Fruit fly (Drosophila melanogaster) whole organism, embryonic: ENCODE measurements around the gene Snx27.

Experiments
- Asciz ChIP-seq: fragments of 200-800 bp; sonication (Bioruptor generic); optimal IDR thresholded peaks from 2 replicates; lab custom pipeline; 2017; ENCODE audit warnings: missing biosample characterization, mild to moderate bottlenecking, missing genetic modification characterization, missing genetic modification reagents
- CG10462 ChIP-seq: fragments of 200-800 bp; sonication (Bioruptor generic); optimal IDR thresholded peaks from 2 replicates; lab custom pipeline; 2016; ENCODE audit warnings: missing biosample characterization, missing genetic modification characterization
- CG11560 ChIP-seq: fragments of 200-800 bp; sonication (Bioruptor generic); IDR thresholded peaks from 3 replicates; pipeline ENCODE4 v1.3.6; 2022; ENCODE audit warnings: missing biosample characterization, missing genetic modification characterization
- CG12942 ChIP-seq: fragments of 200-800 bp; sonication (Bioruptor generic); optimal IDR thresholded peaks from 3 replicates; lab custom pipeline; 2016; ENCODE audit warnings: missing biosample characterization, missing genetic modification characterization
- CG13123 ChIP-seq: fragments of 200-800 bp; sonication (Bioruptor generic); optimal IDR thresholded peaks from 2 replicates; lab custom pipeline; 2016; ENCODE audit warnings: missing biosample characterization, missing genetic modification characterization
- CG13287 ChIP-seq: fragments of 200-800 bp; sonication (Bioruptor generic); IDR thresholded peaks from 2 replicates; pipeline ENCODE4 v1.3.6; 2022; ENCODE audit warnings: missing biosample characterization, missing genetic modification characterization; ENCODE audit not compliant: partially characterized antibody
- CG13424 ChIP-seq: fragments of 200-800 bp; sonication (Bioruptor generic); optimal IDR thresholded peaks from 2 replicates; lab custom pipeline; 2019; ENCODE audit warnings: missing biosample characterization, mild to moderate bottlenecking, missing genetic modification characterization, moderate library complexity
- CG14667 ChIP-seq: fragments of 200-800 bp; sonication (Bioruptor generic); IDR thresholded peaks from 2 replicates; pipeline ENCODE4 v1.3.6; 2022; ENCODE audit warnings: missing biosample characterization, missing genetic modification characterization
- CG14965 ChIP-seq: fragments of 200-800 bp; sonication (Bioruptor generic); optimal IDR thresholded peaks from 2 replicates; lab custom pipeline; 2016; ENCODE audit warnings: missing biosample characterization, missing genetic modification characterization, borderline replicate concordance
- CG15479 ChIP-seq: fragments of 200-800 bp; sonication (Bioruptor generic); optimal IDR thresholded peaks from 3 replicates; lab custom pipeline; 2019; ENCODE audit warnings: missing biosample characterization, mild to moderate bottlenecking, missing genetic modification characterization, moderate library complexity
- CG1602 ChIP-seq: fragments of 200-800 bp; sonication (Bioruptor generic); optimal IDR thresholded peaks from 3 replicates; lab custom pipeline; 2016; ENCODE audit warnings: missing biosample characterization, missing genetic modification characterization
- CG18764 ChIP-seq: fragments of 200-800 bp; sonication (Bioruptor generic); optimal IDR thresholded peaks from 3 replicates; lab custom pipeline; 2016; ENCODE audit warnings: missing biosample characterization, missing genetic modification characterization
- CG2889 ChIP-seq: fragments of 200-800 bp; sonication (Bioruptor generic); IDR thresholded peaks from 3 replicates; pipeline ENCODE4 v1.3.6; 2022; ENCODE audit warnings: missing biosample characterization, missing genetic modification characterization
- CG42726 ChIP-seq: fragments of 200-800 bp; sonication (Bioruptor generic); IDR thresholded peaks from 2 replicates; pipeline ENCODE4 v1.3.6; 2022; ENCODE audit warnings: missing biosample characterization, missing genetic modification characterization; ENCODE audit not compliant: partially characterized antibody
- CG4360 ChIP-seq: fragments of 200-800 bp; sonication (Bioruptor generic); IDR thresholded peaks from 2 replicates; pipeline ENCODE4 v1.3.6; 2022; ENCODE audit warnings: missing biosample characterization, missing genetic modification characterization
- CG5245 ChIP-seq: fragments of 200-800 bp; sonication (Bioruptor generic); optimal IDR thresholded peaks from 3 replicates; lab custom pipeline; 2016; ENCODE audit warnings: missing biosample characterization, missing genetic modification characterization
- CG7357 ChIP-seq: fragments of 200-800 bp; sonication (Bioruptor generic); IDR thresholded peaks from 3 replicates; pipeline ENCODE4 v1.3.6; 2022; ENCODE audit warnings: missing biosample characterization, missing genetic modification characterization
- CG7556 ChIP-seq: fragments of 200-800 bp; sonication (Bioruptor generic); optimal IDR thresholded peaks from 2 replicates; lab custom pipeline; 2017; ENCODE audit warnings: missing biosample characterization, mild to moderate bottlenecking, missing genetic modification characterization
- CG9609 ChIP-seq: fragments of 200-800 bp; sonication (Bioruptor generic); optimal IDR thresholded peaks from 3 replicates; lab custom pipeline; 2016; ENCODE audit warnings: missing biosample characterization, missing genetic modification characterization
- CG9817 ChIP-seq: fragments of 200-800 bp; sonication (Bioruptor generic); optimal IDR thresholded peaks from 2 replicates; lab custom pipeline; 2018; ENCODE audit warnings: missing biosample characterization, mild to moderate bottlenecking, missing genetic modification characterization, moderate library complexity
- Camta ChIP-seq: fragments of 200-800 bp; sonication (Bioruptor generic); optimal IDR thresholded peaks from 2 replicates; lab custom pipeline; 2016; ENCODE audit warnings: missing biosample characterization, missing genetic modification characterization
- Ets65A ChIP-seq: fragments of 200-800 bp; sonication (Bioruptor generic); peaks from one replicate; lab custom pipeline; 2016; ENCODE audit warnings: missing biosample characterization, missing genetic modification characterization
- H15 ChIP-seq: fragments of 200-800 bp; sonication (Bioruptor generic); IDR thresholded peaks from 3 replicates; pipeline ENCODE4 v1.3.6; 2022; ENCODE audit warnings: missing biosample characterization, missing genetic modification characterization
- H2.0 ChIP-seq: fragments of 200-800 bp; sonication (Bioruptor generic); IDR thresholded peaks from 2 replicates; pipeline ENCODE4 v1.3.6; 2022; ENCODE audit warnings: missing biosample characterization, missing genetic modification characterization
- Max ChIP-seq: fragments of 200-800 bp; sonication (Bioruptor generic); optimal IDR thresholded peaks from 2 replicates; lab custom pipeline; 2016; ENCODE audit warnings: missing biosample characterization, mild to moderate bottlenecking, missing genetic modification characterization
- NK7.1 ChIP-seq: fragments of 200-800 bp; sonication (Bioruptor generic); optimal IDR thresholded peaks from 3 replicates; lab custom pipeline; 2016; ENCODE audit warnings: missing biosample characterization, missing genetic modification characterization
- Rfx ChIP-seq: fragments of 200-800 bp; sonication (Bioruptor generic); IDR thresholded peaks from 2 replicates; pipeline ENCODE4 v1.3.6; 2022; ENCODE audit warnings: missing biosample characterization, missing genetic modification characterization
- ap ChIP-seq: fragments of 200-800 bp; sonication (Bioruptor generic); IDR thresholded peaks from 2 replicates; pipeline ENCODE4 v1.3.6; 2022; ENCODE audit warnings: missing biosample characterization, missing genetic modification characterization
- bsh ChIP-seq, 2 experiments: fragments of 200-800 bp; sonication (Bioruptor generic); optimal IDR thresholded peaks; 2 replicates each; lab custom pipeline; 2017 to 2018; ENCODE audit warnings: mild to moderate bottlenecking in 2 of 2, missing biosample characterization in 2 of 2, missing genetic modification characterization in 2 of 2, moderate library complexity in 1 of 2
- chinmo ChIP-seq: fragments of 200-800 bp; sonication (Bioruptor generic); IDR thresholded peaks from 4 replicates; pipeline ENCODE4 v1.3.6; 2022; ENCODE audit warnings: missing biosample characterization, missing genetic modification characterization; ENCODE audit not compliant: partially characterized antibody
- crp ChIP-seq, 2 experiments: fragments of 200-800 bp; sonication (Bioruptor generic); optimal IDR thresholded peaks; 2 replicates in 1 of 2; 3 replicates in 1 of 2; lab custom pipeline; 2017; ENCODE audit warnings: missing biosample characterization in 2 of 2, missing genetic modification characterization in 2 of 2, mild to moderate bottlenecking in 1 of 2, moderate library complexity in 1 of 2
- danr ChIP-seq: fragments of 200-800 bp; sonication (Bioruptor generic); IDR thresholded peaks from 2 replicates; pipeline ENCODE4 v1.3.6; 2022; ENCODE audit warnings: missing biosample characterization, missing genetic modification characterization
- disco-r ChIP-seq: fragments of 200-800 bp; sonication (Bioruptor generic); optimal IDR thresholded peaks from 2 replicates; lab custom pipeline; 2016; ENCODE audit warnings: missing biosample characterization, missing genetic modification characterization
- dmrt11E ChIP-seq: fragments of 200-800 bp; sonication (Bioruptor generic); optimal IDR thresholded peaks from 3 replicates; lab custom pipeline; 2018; ENCODE audit warnings: missing biosample characterization, mild to moderate bottlenecking, missing genetic modification characterization, moderate library complexity
- dpn ChIP-seq, 2 experiments: fragments of 200-800 bp; sonication (Bioruptor generic); optimal IDR thresholded peaks; 3 replicates each; lab custom pipeline; 2016; ENCODE audit warnings: missing biosample characterization in 2 of 2, missing genetic modification characterization in 2 of 2
- ewg ChIP-seq: fragments of 200-800 bp; sonication (Bioruptor generic); optimal IDR thresholded peaks from 3 replicates; lab custom pipeline; 2017; ENCODE audit warnings: mild to moderate bottlenecking, missing biosample characterization, missing genetic modification reagents, missing genetic modification characterization
- gt ChIP-seq: fragments of 200-800 bp; sonication (Bioruptor generic); IDR thresholded peaks from 2 replicates; pipeline ENCODE4 v1.3.6; 2022; ENCODE audit warnings: missing biosample characterization, missing genetic modification characterization
- nmo ChIP-seq: fragments of 200-800 bp; sonication (Bioruptor generic); optimal IDR thresholded peaks from 2 replicates; lab custom pipeline; 2018; ENCODE audit warnings: missing biosample characterization, mild to moderate bottlenecking, missing genetic modification characterization, moderate library complexity
- otp ChIP-seq: fragments of 200-800 bp; sonication (Bioruptor generic); IDR thresholded peaks from 3 replicates; pipeline ENCODE4, ENCODE4 v1.3.6; 2022; ENCODE audit warnings: missing biosample characterization, missing genetic modification characterization
- p53 ChIP-seq: fragments of 200-800 bp; sonication (Bioruptor generic); optimal IDR thresholded peaks from 2 replicates; lab custom pipeline; 2016; ENCODE audit warnings: missing biosample characterization, missing genetic modification characterization
- pb ChIP-seq: fragments of 200-800 bp; sonication (Bioruptor generic); optimal IDR thresholded peaks from 3 replicates; lab custom pipeline; 2016; ENCODE audit warnings: missing biosample characterization, missing genetic modification characterization
- repo ChIP-seq: fragments of 200-800 bp; sonication (Bioruptor generic); optimal IDR thresholded peaks from 2 replicates; lab custom pipeline; 2016; ENCODE audit warnings: missing biosample characterization, missing genetic modification characterization
- toy ChIP-seq: fragments of 200-800 bp; sonication (Bioruptor generic); IDR thresholded peaks from 2 replicates; pipeline ENCODE4 v1.3.6; 2022; ENCODE audit warnings: missing biosample characterization, missing genetic modification characterization
- trem ChIP-seq: fragments of 200-800 bp; optimal IDR thresholded peaks from 3 replicates; lab custom pipeline; 2019; ENCODE audit warnings: missing biosample characterization, mild to moderate bottlenecking, missing genetic modification characterization, moderate library complexity
- wek ChIP-seq: fragments of 200-800 bp; sonication (Bioruptor generic); optimal IDR thresholded peaks from 3 replicates; lab custom pipeline; 2018; ENCODE audit warnings: missing biosample characterization, mild to moderate bottlenecking, missing genetic modification characterization, moderate library complexity
- yki ChIP-seq: fragments of >200 bp; optimal IDR thresholded peaks from 3 replicates; lab custom pipeline; 2018
- z ChIP-seq: fragments of 200-800 bp; sonication (Bioruptor generic); IDR thresholded peaks from 3 replicates; pipeline ENCODE4 v1.3.6; 2022; ENCODE audit warnings: missing biosample characterization, missing genetic modification characterization
- zen2 ChIP-seq: fragments of 200-800 bp; sonication (Bioruptor generic); IDR thresholded peaks from 3 replicates; pipeline ENCODE4 v1.3.6; 2022; ENCODE audit warnings: missing biosample characterization, missing genetic modification characterization; ENCODE audit not compliant: partially characterized antibody

Gene Snx27

dm6 chrX:5754837-5755828, 17.3 kb upstream of the Snx27 start, which contains the start of the genes lin-52 and CG15771 (continued):
- TF ChIP-seq chinmo (GFP tag; lab: Robert Waterston, UW) (peak; percentile 88; the same call in 2 of the 4 replicates), CG12942 (GFP tag; lab: Kevin White, UChicago) (peak; percentile 86), H2.0 (GFP tag; lab: Robert Waterston, UW) (peak; percentile 87), CG9817 (peak; percentile 95), otp (peak; percentile 87), CG5245 (GFP tag; lab: Kevin White, UChicago) (peak; percentile 83), Max (GFP tag; lab: Kevin White, UChicago) (peak; percentile 95), repo (GFP tag; lab: Kevin White, UChicago) (no peak), trem (tag; lab: Kevin White, UChicago) (peak; percentile 82), dmrt11E (peak; percentile 86), toy (peak; percentile 79), Camta (GFP tag; lab: Kevin White, UChicago) (peak; percentile 75), CG15479 (peak; percentile 37), p53 (GFP tag; lab: Kevin White, UChicago) (peak; percentile 18), CG4360 (GFP tag; lab: Robert Waterston, UW) (peak; percentile 61; the same call in 1 of the 2 replicates), z (GFP tag; lab: Robert Waterston, UW) (peak; percentile 76), CG1602 (GFP tag; lab: Kevin White, UChicago) (peak; percentile 84), NK7.1 (GFP tag; lab: Kevin White, UChicago) (no peak), nmo (GFP tag; lab: Kevin White, UChicago) (peak; percentile 94), yki (lab: Kevin White, UChicago) (no peak), crp (GFP tag; optimal IDR thresholded peaks at IDR 0.05; lab: Kevin White, UChicago) (peak in 1 of 2 experiments; percentile 61), ap (GFP tag; lab: Robert Waterston, UW) (peak; percentile 90), CG11560 (tag; lab: Robert Waterston, UW) (peak; percentile 95), gt (GFP tag; lab: Robert Waterston, UW) (peak; percentile 77), CG13287 (peak; percentile 67), CG13123 (GFP tag; lab: Kevin White, UChicago) (peak; percentile 72), Rfx (peak; percentile 96), CG2889 (GFP tag; lab: Robert Waterston, UW) (peak; percentile 86), disco-r (GFP tag; lab: Kevin White, UChicago) (peak; percentile 52), H15 (peak; percentile 91), bsh (GFP tag; optimal IDR thresholded peaks at IDR 0.05; lab: Kevin White, UChicago) (peak; percentile 95), CG9609 (GFP tag; lab: Kevin White, UChicago) (peak; percentile 2), Asciz (peak; percentile 91), CG13424 (peak; percentile 96), CG10462 (GFP tag; lab: Kevin White, UChicago) (peak; percentile 90), CG42726 (0 out of 2 replicates have a peak, but pooled peaks have one; percentile 37), CG14965 (GFP tag; lab: Kevin White, UChicago) (no peak), CG7556 (GFP tag; lab: Kevin White, UChicago) (peak; percentile 97), CG14667 (GFP tag; lab: Robert Waterston, UW) (peak; percentile 93), pb (GFP tag; lab: Kevin White, UChicago) (no peak), danr (GFP tag; lab: Robert Waterston, UW) (peak; percentile 93), CG18764 (peak; percentile 70), zen2 (GFP tag; lab: Robert Waterston, UW) (no peak; the same call in 2 of the 3 replicates), Ets65A (GFP tag; lab: Kevin White, UChicago) (peak; percentile 97), ewg (GFP tag; lab: Kevin White, UChicago) (peak; percentile 89), CG7357 (GFP tag; lab: Robert Waterston, UW) (peak; percentile 91), dpn (GFP tag; optimal IDR thresholded peaks at IDR 0.05; lab: Kevin White, UChicago) (peak; percentile 72 to 91), wek (GFP tag; lab: Kevin White, UChicago) (peak; percentile 55)
